Worm (Caenorhabditis elegans) whole organism, young adult: ENCODE data around the gene srg-41.

Experiments
- B0261.1 ChIP-seq: sonication (generic microtip); optimal IDR thresholded peaks from 2 replicates; lab custom pipeline; 2016; ENCODE audit warnings: mild to moderate bottlenecking, missing genetic modification characterization, moderate library complexity, missing compliant biosample characterization
- D2030.7 ChIP-seq: fragments of 200-800 bp; sonication (Bioruptor generic); IDR thresholded peaks from 2 replicates; pipeline ENCODE4 v1.3.6; 2022; ENCODE audit warnings: missing genetic modification reagents, missing genetic modification characterization, missing compliant biosample characterization
- F33H1.4 ChIP-seq: fragments of 200-800 bp; sonication (Bioruptor generic); IDR thresholded peaks from 2 replicates; pipeline ENCODE4 v1.3.6; 2022; ENCODE audit warnings: missing genetic modification reagents, missing genetic modification characterization, missing compliant biosample characterization
- F49E8.2 ChIP-seq: sonication (generic microtip); optimal IDR thresholded peaks from 3 replicates; lab custom pipeline; 2017; ENCODE audit warnings: missing genetic modification characterization, mild to moderate bottlenecking, missing compliant biosample characterization, antibody characterized with exemption, moderate library complexity; ENCODE audit not compliant: insufficient read depth
- T07F8.4 ChIP-seq: sonication (generic microtip); optimal IDR thresholded peaks from 2 replicates; lab custom pipeline; 2016; ENCODE audit warnings: mild to moderate bottlenecking, missing genetic modification characterization, moderate library complexity, missing compliant biosample characterization
- Y53G8AR.9 ChIP-seq: fragments of 200-800 bp; sonication (Bioruptor generic); conservative IDR thresholded peaks from 2 replicates; pipeline ENCODE4 v1.3.6; 2022; ENCODE audit warnings: missing genetic modification reagents, missing genetic modification characterization, missing compliant biosample characterization
- Y56A3A.18 ChIP-seq: fragments of 200-800 bp; sonication (Bioruptor generic); IDR thresholded peaks from 2 replicates; pipeline ENCODE4 v1.3.6; 2022; ENCODE audit warnings: missing genetic modification reagents, missing genetic modification characterization, missing compliant biosample characterization
- ZK185.1 ChIP-seq: sonication (generic microtip); optimal IDR thresholded peaks from 2 replicates; lab custom pipeline; 2016; ENCODE audit warnings: mild to moderate bottlenecking, missing genetic modification characterization, missing compliant biosample characterization; ENCODE audit not compliant: poor library complexity, severe bottlenecking
- aptf-2 ChIP-seq: fragments of 200-800 bp; sonication (Bioruptor generic); conservative IDR thresholded peaks from 2 replicates; pipeline ENCODE4 v1.3.6; 2022; ENCODE audit warnings: missing genetic modification reagents, missing genetic modification characterization, missing compliant biosample characterization
- attf-6 ChIP-seq: fragments of 200-800 bp; sonication (Bioruptor generic); IDR thresholded peaks from 2 replicates; pipeline ENCODE4 v1.3.6; 2022; ENCODE audit warnings: missing genetic modification reagents, missing genetic modification characterization, missing compliant biosample characterization
- ceh-100 ChIP-seq: fragments of 200-800 bp; sonication (Bioruptor generic); IDR thresholded peaks from 2 replicates; pipeline ENCODE4 v1.3.6; 2022; ENCODE audit warnings: missing genetic modification reagents, missing genetic modification characterization, missing compliant biosample characterization
- ceh-27 ChIP-seq: fragments of 200-800 bp; sonication (Bioruptor generic); optimal IDR thresholded peaks from 2 replicates; lab custom pipeline; 2018; ENCODE audit warnings: mild to moderate bottlenecking, missing genetic modification characterization, moderate library complexity, missing compliant biosample characterization
- ceh-91 ChIP-seq: fragments of 200-800 bp; sonication (Bioruptor generic); IDR thresholded peaks from 2 replicates; pipeline ENCODE4 v1.3.6; 2022; ENCODE audit warnings: missing genetic modification reagents, missing genetic modification characterization, missing compliant biosample characterization
- egl-18 ChIP-seq: fragments of 200-800 bp; sonication (Bioruptor generic); IDR thresholded peaks from 2 replicates; pipeline ENCODE4 v1.3.6; 2022; ENCODE audit warnings: missing genetic modification reagents, missing genetic modification characterization, missing compliant biosample characterization
- egl-44 ChIP-seq: fragments of 200-800 bp; sonication (Bioruptor generic); IDR thresholded peaks from 2 replicates; pipeline ENCODE4 v1.3.6; 2022; ENCODE audit warnings: missing genetic modification reagents, missing genetic modification characterization, missing compliant biosample characterization
- egrh-3 ChIP-seq: fragments of 200-800 bp; sonication (Bioruptor generic); IDR thresholded peaks from 2 replicates; pipeline ENCODE4 v1.3.6; 2022; ENCODE audit warnings: missing genetic modification reagents, missing genetic modification characterization, missing compliant biosample characterization
- ekl-4 ChIP-seq: fragments of 200-800 bp; sonication (Bioruptor generic); IDR thresholded peaks from 2 replicates; pipeline ENCODE4 v1.3.6; 2022; ENCODE audit warnings: missing genetic modification reagents, missing genetic modification characterization, missing compliant biosample characterization
- ets-4 ChIP-seq: fragments of 200-800 bp; sonication (Bioruptor generic); optimal IDR thresholded peaks from 2 replicates; lab custom pipeline; 2018; ENCODE audit warnings: mild to moderate bottlenecking, missing genetic modification characterization, missing compliant biosample characterization
- him-1 ChIP-seq: sonication (generic microtip); optimal IDR thresholded peaks from 2 replicates; lab custom pipeline; 2016; ENCODE audit warnings: missing genotype, missing genetic modification reagents, missing genetic modification characterization, missing compliant biosample characterization
- hmg-1.2 ChIP-seq: fragments of 200-800 bp; sonication (Bioruptor generic); IDR thresholded peaks from 2 replicates; pipeline ENCODE4 v1.3.6; 2022; ENCODE audit warnings: missing genetic modification reagents, missing genetic modification characterization, missing compliant biosample characterization
- hmg-20 ChIP-seq: fragments of 200-800 bp; sonication (Bioruptor generic); IDR thresholded peaks from 2 replicates; pipeline ENCODE4 v1.3.6; 2022; ENCODE audit warnings: missing genetic modification reagents, missing genetic modification characterization, missing compliant biosample characterization
- hrde-1 ChIP-seq: sonication (generic microtip); optimal IDR thresholded peaks from 2 replicates; lab custom pipeline; 2016; ENCODE audit warnings: missing genetic modification characterization, mild to moderate bottlenecking, missing compliant biosample characterization, moderate library complexity, missing genotype, missing genetic modification reagents, borderline replicate concordance
- hsf-1 ChIP-seq: fragments of 200-800 bp; sonication (Bioruptor generic); IDR thresholded peaks from 2 replicates; pipeline ENCODE4 v1.3.6; 2022; ENCODE audit warnings: missing genetic modification reagents, missing genetic modification characterization, missing compliant biosample characterization
- lin-40 ChIP-seq: sonication (generic microtip); optimal IDR thresholded peaks from 2 replicates; lab custom pipeline; 2016; ENCODE audit warnings: missing genetic modification characterization, mild to moderate bottlenecking, missing compliant biosample characterization, missing genotype, missing genetic modification reagents
- lir-1 ChIP-seq: fragments of 200-800 bp; sonication (Bioruptor generic); conservative IDR thresholded peaks from 2 replicates; pipeline ENCODE4 v1.3.6; 2022; ENCODE audit warnings: missing genetic modification reagents, missing genetic modification characterization, missing compliant biosample characterization
- lsl-1 ChIP-seq: fragments of 200-800 bp; sonication (Bioruptor generic); optimal IDR thresholded peaks from 2 replicates; lab custom pipeline; 2018; ENCODE audit warnings: mild to moderate bottlenecking, missing genetic modification characterization, moderate library complexity, missing compliant biosample characterization
- lsy-27 ChIP-seq: sonication (generic microtip); optimal IDR thresholded peaks from 2 replicates; lab custom pipeline; 2017; ENCODE audit warnings: missing genetic modification characterization, mild to moderate bottlenecking, missing compliant biosample characterization, antibody characterized with exemption, missing genotype, borderline replicate concordance; ENCODE audit not compliant: insufficient read depth
- madf-3 ChIP-seq: fragments of 200-800 bp; sonication (Bioruptor generic); IDR thresholded peaks from 2 replicates; pipeline ENCODE4 v1.3.6; 2022; ENCODE audit warnings: missing genetic modification reagents, missing genetic modification characterization, missing compliant biosample characterization
- madf-6 ChIP-seq: fragments of 200-800 bp; sonication (Bioruptor generic); IDR thresholded peaks from 2 replicates; pipeline ENCODE4 v1.3.6; 2022; ENCODE audit warnings: missing genetic modification reagents, missing genetic modification characterization, missing compliant biosample characterization
- madf-8 ChIP-seq: fragments of 200-800 bp; sonication (Bioruptor generic); conservative IDR thresholded peaks from 2 replicates; pipeline ENCODE4 v1.3.6; 2022; ENCODE audit warnings: missing genetic modification reagents, missing genetic modification characterization, missing compliant biosample characterization
- mcd-1 ChIP-seq: fragments of 200-800 bp; sonication (Bioruptor generic); IDR thresholded peaks from 2 replicates; pipeline ENCODE4 v1.3.6; 2022; ENCODE audit warnings: missing genetic modification reagents, missing genetic modification characterization, missing compliant biosample characterization
- nhr-80 ChIP-seq: sonication (generic microtip); optimal IDR thresholded peaks from 2 replicates; lab custom pipeline; 2016; ENCODE audit warnings: missing genetic modification characterization, missing compliant biosample characterization
- pbrm-1 ChIP-seq: fragments of 200-800 bp; sonication (Bioruptor generic); IDR thresholded peaks from 2 replicates; pipeline ENCODE4 v1.3.6; 2022; ENCODE audit warnings: missing genetic modification reagents, missing genetic modification characterization, missing compliant biosample characterization
- rcor-1 ChIP-seq: fragments of 200-800 bp; sonication (Bioruptor generic); IDR thresholded peaks from 2 replicates; pipeline ENCODE4 v1.3.6; 2022; ENCODE audit warnings: missing genetic modification reagents, missing genetic modification characterization, missing compliant biosample characterization
- rec-8 ChIP-seq, 2 experiments: sonication (generic microtip); optimal IDR thresholded peaks; 2 replicates each; lab custom pipeline; 2016; ENCODE audit warnings: mild to moderate bottlenecking in 2 of 2, missing genetic modification characterization in 2 of 2, missing genetic modification reagents in 2 of 2, missing genotype in 2 of 2, missing biosample characterization in 1 of 2, missing compliant biosample characterization in 1 of 2, moderate library complexity in 1 of 2
- snpc-1.1 ChIP-seq: sonication (generic microtip); optimal IDR thresholded peaks from 2 replicates; lab custom pipeline; 2017; ENCODE audit warnings: missing genetic modification characterization, mild to moderate bottlenecking, missing compliant biosample characterization, antibody characterized with exemption, moderate library complexity, missing genotype, missing genetic modification reagents; ENCODE audit not compliant: insufficient read depth
- snpc-1.3 ChIP-seq: sonication (generic microtip); optimal IDR thresholded peaks from 2 replicates; lab custom pipeline; 2017; ENCODE audit warnings: missing genetic modification characterization, mild to moderate bottlenecking, missing compliant biosample characterization, antibody characterized with exemption, moderate library complexity, missing genotype, missing genetic modification reagents; ENCODE audit not compliant: insufficient read depth
- snpc-4 ChIP-seq, 5 experiments: fragments of 150-350 bp in 1 of 5; sonication (generic microtip) in 4 of 5; optimal IDR thresholded peaks; 2 replicates each; lab custom pipeline; 2014 to 2018; ENCODE audit warnings: missing genetic modification characterization in 5 of 5, missing biosample characterization in 3 of 5, antibody characterized with exemption in 2 of 5, mild to moderate bottlenecking in 2 of 5, missing compliant biosample characterization in 2 of 5, missing genotype in 2 of 5, moderate library complexity in 2 of 5, missing genetic modification reagents in 1 of 5
- tbp1 ChIP-seq: fragments of 200-800 bp; sonication (Bioruptor generic); optimal IDR thresholded peaks from 2 replicates; lab custom pipeline; 2018; ENCODE audit warnings: mild to moderate bottlenecking, missing genetic modification characterization, missing compliant biosample characterization
- tlf-1 ChIP-seq: fragments of 200-800 bp; sonication (Bioruptor generic); optimal IDR thresholded peaks from 2 replicates; lab custom pipeline; 2018; ENCODE audit warnings: mild to moderate bottlenecking, missing genetic modification characterization, missing compliant biosample characterization
- unc-130 ChIP-seq: sonication (generic microtip); optimal IDR thresholded peaks from 2 replicates; lab custom pipeline; 2016; ENCODE audit warnings: missing genetic modification reagents, missing genetic modification characterization, missing compliant biosample characterization
- xnd-1 ChIP-seq: sonication (generic microtip); optimal IDR thresholded peaks from 2 replicates; lab custom pipeline; 2016; ENCODE audit warnings: missing genotype, missing genetic modification reagents, missing genetic modification characterization, missing compliant biosample characterization
- ztf-18 ChIP-seq: sonication (generic microtip); optimal IDR thresholded peaks from 2 replicates; lab custom pipeline; 2016; ENCODE audit warnings: missing genotype, mild to moderate bottlenecking, missing genetic modification characterization, missing compliant biosample characterization
- ztf-3 ChIP-seq: fragments of 200-800 bp; sonication (Bioruptor generic); optimal IDR thresholded peaks from 2 replicates; lab custom pipeline; 2018; ENCODE audit warnings: mild to moderate bottlenecking, missing genetic modification characterization, missing compliant biosample characterization

The srg-41 gene

DNA sequence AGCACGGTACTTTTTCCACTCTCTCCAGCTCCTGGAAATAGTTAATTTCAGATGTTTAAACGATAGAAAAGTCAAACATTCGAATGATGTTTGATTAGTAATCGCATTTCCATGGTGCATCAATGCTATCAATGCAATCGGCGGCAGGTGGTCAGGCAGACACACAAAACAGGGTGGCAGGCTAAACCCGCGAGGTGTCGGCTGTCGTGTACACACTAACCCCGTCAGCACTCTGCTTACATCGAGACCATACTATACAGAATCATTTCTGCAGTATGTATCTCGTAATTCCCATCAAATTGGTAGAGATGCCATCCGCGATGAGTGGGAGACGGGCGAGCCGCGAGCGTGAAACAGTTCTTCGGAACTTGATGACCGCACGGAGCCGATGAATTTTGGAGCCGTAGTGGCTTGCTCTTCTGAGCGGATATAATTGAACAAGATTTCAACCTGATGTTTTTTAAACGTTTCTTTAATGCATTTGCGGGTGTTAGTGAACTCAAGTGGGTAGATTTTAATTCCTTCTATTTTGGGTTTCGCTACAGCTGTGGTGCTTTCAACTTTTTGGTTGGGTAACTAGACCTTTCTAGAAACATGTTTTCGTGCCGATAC, 15.1 kb upstream of the srg-41 start:
- peak; percentile 91 for TF ChIP-seq D2030.7 (GFP tag; lab: Robert Waterston, UW)
- TF ChIP-seq ztf-18 (tag; lab: Kevin White, UChicago), result peak; percentile 26
- peak; percentile 19 for TF ChIP-seq ceh-27 (GFP tag; lab: Kevin White, UChicago)
- peak; percentile 43 for TF ChIP-seq ZK185.1 (tag; lab: Kevin White, UChicago)
- TF ChIP-seq lin-40 (tag; lab: Kevin White, UChicago), result peak; percentile 8
- TF ChIP-seq rcor-1 (GFP tag; lab: Robert Waterston, UW), result peak; percentile 92
- peak; percentile 30; the same call in 1 of the 2 replicates for TF ChIP-seq F33H1.4 (GFP tag; lab: Robert Waterston, UW)
- peak; percentile 7 for TF ChIP-seq ztf-3 (GFP tag; lab: Kevin White, UChicago)
- peak; percentile 57 for TF ChIP-seq unc-130
- TF ChIP-seq T07F8.4 (tag; lab: Kevin White, UChicago), result peak; percentile 15
- peak; percentile 65 for TF ChIP-seq ceh-100
- TF ChIP-seq hsf-1 (GFP tag; lab: Robert Waterston, UW), result peak; percentile 58
- peak; percentile 95 for TF ChIP-seq snpc-1.1 (tag; lab: Kevin White, UChicago)
- TF ChIP-seq lir-1, result peak; percentile 46; the same call in 1 of the 2 replicates
- TF ChIP-seq rec-8 (tag; optimal IDR thresholded peaks at IDR 0.05; lab: Kevin White, UChicago), result peak in 1 of 2 experiments; percentile 31
- TF ChIP-seq him-1 (tag; lab: Kevin White, UChicago), result peak; percentile 85
- TF ChIP-seq mcd-1, result peak; percentile 80
- TF ChIP-seq lsl-1 (GFP tag; lab: Kevin White, UChicago), result peak; percentile 67
- 0 out of 2 replicates have a peak, but pooled peaks have one; percentile 40 for TF ChIP-seq madf-3
- TF ChIP-seq B0261.1, result peak; percentile 38
- peak; percentile 76; the same call in 1 of the 2 replicates for TF ChIP-seq Y53G8AR.9
- TF ChIP-seq egl-18 (GFP tag; lab: Robert Waterston, UW), result 0 out of 2 replicates have a peak, but pooled peaks have one; percentile 55
- TF ChIP-seq aptf-2 (GFP tag; lab: Robert Waterston, UW), result peak; percentile 43; the same call in 1 of the 2 replicates
- TF ChIP-seq hmg-20 (GFP tag; lab: Robert Waterston, UW), result peak; percentile 59
- TF ChIP-seq attf-6 (GFP tag; lab: Robert Waterston, UW), result peak; percentile 92
- TF ChIP-seq Y56A3A.18 (GFP tag; lab: Robert Waterston, UW), result peak; percentile 89
- TF ChIP-seq xnd-1, result peak; percentile 10
- TF ChIP-seq pbrm-1 (GFP tag; lab: Robert Waterston, UW), result peak; percentile 98
- peak; percentile 23 for TF ChIP-seq ets-4 (GFP tag; lab: Kevin White, UChicago)
- peak; percentile 25; the same call in 1 of the 2 replicates for TF ChIP-seq ceh-91 (GFP tag; lab: Robert Waterston, UW)
- peak; percentile 87 for TF ChIP-seq lsy-27 (tag; lab: Kevin White, UChicago)
- peak; percentile 89 for TF ChIP-seq F49E8.2 (tag; lab: Kevin White, UChicago)
- peak; percentile 69; the same call in 1 of the 2 replicates for TF ChIP-seq ekl-4 (GFP tag; lab: Robert Waterston, UW)
- TF ChIP-seq tlf-1 (GFP tag; lab: Kevin White, UChicago), result peak; percentile 38
- peak; percentile 35; the same call in 1 of the 2 replicates for TF ChIP-seq madf-8 (GFP tag; lab: Robert Waterston, UW)
- 0 out of 2 replicates have a peak, but pooled peaks have one; percentile 49 for TF ChIP-seq egl-44 (GFP tag; lab: Robert Waterston, UW)
- TF ChIP-seq snpc-4 (GFP tag; optimal IDR thresholded peaks at IDR 0.05; lab: Kevin White, UChicago), result peak; percentile 96
- TF ChIP-seq snpc-4 (tag; optimal IDR thresholded peaks at IDR 0.05; lab: Kevin White, UChicago), result peak; percentile 97 to 99 (median 98)
- TF ChIP-seq snpc-1.3 (tag; lab: Kevin White, UChicago), result peak; percentile 94
- 0 out of 2 replicates have a peak, but pooled peaks have one; percentile 6 for TF ChIP-seq egrh-3 (GFP tag; lab: Robert Waterston, UW)
- TF ChIP-seq tbp1 (GFP tag; lab: Kevin White, UChicago), result peak; percentile 79
- peak; percentile 63 for TF ChIP-seq nhr-80 (tag; lab: Kevin White, UChicago)
- TF ChIP-seq hrde-1 (tag; lab: Kevin White, UChicago), result peak; percentile 17
- TF ChIP-seq madf-6, result peak; percentile 87
- peak; percentile 92 for TF ChIP-seq hmg-1.2 (GFP tag; lab: Robert Waterston, UW)
